Fruit fly (Drosophila melanogaster) whole organism, embryonic: ENCODE results near the gene dysf.

Experiments
- Atf3 ChIP-seq: fragments of 200-800 bp; sonication (Bioruptor generic); optimal IDR thresholded peaks from 3 replicates; lab custom pipeline; 2016; ENCODE audit warnings: missing biosample characterization, missing genetic modification characterization
- Bdp1 ChIP-seq: fragments of 200-800 bp; sonication (Bioruptor generic); optimal IDR thresholded peaks from 3 replicates; lab custom pipeline; 2016; ENCODE audit warnings: missing biosample characterization, missing genetic modification characterization
- CG15696 ChIP-seq: fragments of 200-800 bp; sonication (Bioruptor generic); optimal IDR thresholded peaks from 2 replicates; lab custom pipeline; 2019; ENCODE audit warnings: missing biosample characterization, mild to moderate bottlenecking, missing genetic modification characterization, moderate library complexity
- CG17802 ChIP-seq: fragments of 200-800 bp; sonication (Bioruptor generic); optimal IDR thresholded peaks from 2 replicates; lab custom pipeline; 2018; ENCODE audit warnings: missing biosample characterization, mild to moderate bottlenecking, missing genetic modification characterization, moderate library complexity
- CG2116 ChIP-seq: fragments of 200-800 bp; sonication (Bioruptor generic); optimal IDR thresholded peaks from 3 replicates; lab custom pipeline; 2018; ENCODE audit warnings: missing biosample characterization, mild to moderate bottlenecking, missing genetic modification characterization
- CG4282 ChIP-seq: fragments of 200-800 bp; sonication (Bioruptor generic); optimal IDR thresholded peaks from 2 replicates; lab custom pipeline; 2016; ENCODE audit warnings: missing biosample characterization, missing genetic modification characterization
- CG4360 ChIP-seq: fragments of 200-800 bp; sonication (Bioruptor generic); IDR thresholded peaks from 2 replicates; pipeline ENCODE4 v1.3.6; 2022; ENCODE audit warnings: missing biosample characterization, missing genetic modification characterization
- CG4404 ChIP-seq: fragments of 200-800 bp; sonication (Bioruptor generic); IDR thresholded peaks from 2 replicates; pipeline ENCODE4 v1.3.6; 2022; ENCODE audit warnings: missing biosample characterization, missing genetic modification characterization
- CG4707 ChIP-seq: fragments of 200-800 bp; sonication (Bioruptor generic); optimal IDR thresholded peaks from 2 replicates; lab custom pipeline; 2018; ENCODE audit warnings: missing biosample characterization, mild to moderate bottlenecking, missing genetic modification characterization, moderate library complexity
- CG7987 ChIP-seq: fragments of 200-800 bp; sonication (Bioruptor generic); optimal IDR thresholded peaks from 2 replicates; lab custom pipeline; 2018; ENCODE audit warnings: missing biosample characterization, mild to moderate bottlenecking, missing genetic modification characterization, moderate library complexity
- CG8281 ChIP-seq: fragments of 200-800 bp; sonication (Bioruptor generic); optimal IDR thresholded peaks from 2 replicates; lab custom pipeline; 2018; ENCODE audit warnings: missing biosample characterization, mild to moderate bottlenecking, missing genetic modification characterization, moderate library complexity
- CG8478 ChIP-seq: fragments of >200 bp; optimal IDR thresholded peaks from 2 replicates; lab custom pipeline; 2018
- CG9727 ChIP-seq: fragments of 200-800 bp; sonication (Bioruptor generic); optimal IDR thresholded peaks from 3 replicates; lab custom pipeline; 2017; ENCODE audit warnings: missing biosample characterization, mild to moderate bottlenecking, missing genetic modification characterization
- CG9932 ChIP-seq: fragments of 200-800 bp; sonication (Bioruptor generic); IDR thresholded peaks from 2 replicates; pipeline ENCODE4 v1.3.6; 2022; ENCODE audit warnings: missing biosample characterization, missing genetic modification characterization
- Dbx ChIP-seq: fragments of 200-800 bp; sonication (Bioruptor generic); IDR thresholded peaks from 3 replicates; pipeline ENCODE4 v1.3.6; 2022; ENCODE audit warnings: missing biosample characterization, missing genetic modification characterization
- Ets65A ChIP-seq: fragments of 200-800 bp; sonication (Bioruptor generic); peaks from one replicate; lab custom pipeline; 2016; ENCODE audit warnings: missing biosample characterization, missing genetic modification characterization
- HLH3B ChIP-seq: fragments of 200-800 bp; sonication (Bioruptor generic); IDR thresholded peaks from 2 replicates; pipeline ENCODE4 v1.3.6; 2022; ENCODE audit warnings: missing biosample characterization, missing genetic modification characterization
- Meics ChIP-seq: fragments of 200-800 bp; sonication (Bioruptor generic); optimal IDR thresholded peaks from 2 replicates; lab custom pipeline; 2017; ENCODE audit warnings: missing biosample characterization, mild to moderate bottlenecking, missing genetic modification characterization
- Myb ChIP-seq: fragments of 200-800 bp; sonication (Bioruptor generic); optimal IDR thresholded peaks from 2 replicates; lab custom pipeline; 2016; ENCODE audit warnings: missing biosample characterization, missing genetic modification characterization
- Oaz ChIP-seq: fragments of 200-800 bp; sonication (Bioruptor generic); IDR thresholded peaks from 2 replicates; pipeline ENCODE4 v1.3.6; 2022; ENCODE audit warnings: missing biosample characterization, missing genetic modification characterization
- ac ChIP-seq: fragments of 200-800 bp; sonication (Bioruptor generic); optimal IDR thresholded peaks from 3 replicates; lab custom pipeline; 2017; ENCODE audit warnings: missing biosample characterization, mild to moderate bottlenecking, missing genetic modification characterization
- ap ChIP-seq: fragments of 200-800 bp; sonication (Bioruptor generic); IDR thresholded peaks from 2 replicates; pipeline ENCODE4 v1.3.6; 2022; ENCODE audit warnings: missing biosample characterization, missing genetic modification characterization
- az2 ChIP-seq: fragments of 200-800 bp; sonication (Bioruptor generic); optimal IDR thresholded peaks from 3 replicates; lab custom pipeline; 2016; ENCODE audit warnings: missing biosample characterization, missing genetic modification characterization
- br ChIP-seq: fragments of >200 bp; optimal IDR thresholded peaks from 2 replicates; lab custom pipeline; 2017
- bsh ChIP-seq, 2 experiments: fragments of 200-800 bp; sonication (Bioruptor generic); optimal IDR thresholded peaks; 2 replicates each; lab custom pipeline; 2017 to 2018; ENCODE audit warnings: mild to moderate bottlenecking in 2 of 2, missing biosample characterization in 2 of 2, missing genetic modification characterization in 2 of 2, moderate library complexity in 1 of 2
- dati ChIP-seq: fragments of 200-800 bp; sonication (Bioruptor generic); IDR thresholded peaks from 2 replicates; pipeline ENCODE4 v1.3.6; 2022; ENCODE audit warnings: missing biosample characterization, missing genetic modification characterization
- dm ChIP-seq: fragments of 200-800 bp; sonication (Bioruptor generic); optimal IDR thresholded peaks from 3 replicates; lab custom pipeline; 2016; ENCODE audit warnings: missing biosample characterization, missing genetic modification characterization
- gfzf ChIP-seq: fragments of 200-800 bp; sonication (Bioruptor generic); optimal IDR thresholded peaks from 2 replicates; lab custom pipeline; 2016; ENCODE audit warnings: missing biosample characterization, mild to moderate bottlenecking, missing genetic modification characterization, moderate library complexity
- grau ChIP-seq: fragments of 200-800 bp; optimal IDR thresholded peaks from 3 replicates; lab custom pipeline; 2019; ENCODE audit warnings: missing biosample characterization, mild to moderate bottlenecking, missing genetic modification characterization, moderate library complexity
- gsb-n ChIP-seq: fragments of 200-800 bp; sonication (Bioruptor generic); optimal IDR thresholded peaks from 3 replicates; lab custom pipeline; 2018; ENCODE audit warnings: missing biosample characterization, mild to moderate bottlenecking, missing genetic modification characterization
- inv ChIP-seq: fragments of 200-800 bp; sonication (Bioruptor generic); IDR thresholded peaks from 2 replicates; pipeline ENCODE4 v1.3.6; 2022; ENCODE audit warnings: missing biosample characterization, missing genetic modification characterization; ENCODE audit not compliant: partially characterized antibody
- klu ChIP-seq: fragments of 200-800 bp; sonication (Bioruptor generic); IDR thresholded peaks from 2 replicates; pipeline ENCODE4 v1.3.6; 2022; ENCODE audit warnings: missing biosample characterization, missing genetic modification characterization
- pnt ChIP-seq: fragments of 200-800 bp; sonication (Bioruptor generic); optimal IDR thresholded peaks from 3 replicates; lab custom pipeline; 2016; ENCODE audit warnings: missing biosample characterization, missing genetic modification characterization
- scrt ChIP-seq: fragments of 200-800 bp; sonication (Bioruptor generic); optimal IDR thresholded peaks from 2 replicates; lab custom pipeline; 2018; ENCODE audit warnings: missing biosample characterization, mild to moderate bottlenecking, missing genetic modification characterization, moderate library complexity
- sd ChIP-seq: fragments of 200-800 bp; sonication (Bioruptor generic); optimal IDR thresholded peaks from 3 replicates; lab custom pipeline; 2018; ENCODE audit warnings: missing biosample characterization, mild to moderate bottlenecking, missing genetic modification characterization, moderate library complexity
- sens ChIP-seq: fragments of 200-800 bp; sonication (Bioruptor generic); peaks from one replicate; lab custom pipeline; 2016; ENCODE audit warnings: missing biosample characterization, missing genetic modification characterization
- sna ChIP-seq: fragments of 200-800 bp; sonication (Bioruptor generic); IDR thresholded peaks from 2 replicates; pipeline ENCODE4 v1.3.6; 2022; ENCODE audit warnings: missing biosample characterization, missing genetic modification characterization; ENCODE audit not compliant: partially characterized antibody
- sr ChIP-seq: fragments of 200-800 bp; sonication (Bioruptor generic); IDR thresholded peaks from 3 replicates; pipeline ENCODE4 v1.3.6; 2022; ENCODE audit warnings: missing biosample characterization, missing genetic modification characterization
- ssp ChIP-seq: fragments of 200-800 bp; sonication (Bioruptor generic); IDR thresholded peaks from 2 replicates; pipeline ENCODE4 v1.3.6; 2022; ENCODE audit warnings: missing biosample characterization, missing genetic modification characterization
- sug ChIP-seq: fragments of 200-800 bp; optimal IDR thresholded peaks from 2 replicates; lab custom pipeline; 2019; ENCODE audit warnings: missing biosample characterization, mild to moderate bottlenecking, missing genetic modification characterization, moderate library complexity
- tap ChIP-seq: fragments of 200-800 bp; optimal IDR thresholded peaks from 3 replicates; lab custom pipeline; 2019; ENCODE audit warnings: missing biosample characterization, mild to moderate bottlenecking, missing genetic modification characterization, moderate library complexity
- tll ChIP-seq, 2 experiments: fragments of 200-800 bp in 1 of 2; fragments of >200 bp in 1 of 2; sonication (Bioruptor generic) in 1 of 2; optimal IDR thresholded peaks; 2 replicates each; lab custom pipeline; 2017 to 2019; ENCODE audit warnings: missing biosample characterization in 2 of 2, missing genetic modification characterization in 2 of 2, mild to moderate bottlenecking in 1 of 2, moderate library complexity in 1 of 2
- unpg ChIP-seq: fragments of 200-800 bp; sonication (Bioruptor generic); optimal IDR thresholded peaks from 3 replicates; lab custom pipeline; 2018; ENCODE audit warnings: missing biosample characterization, mild to moderate bottlenecking, missing genetic modification characterization, moderate library complexity
- vvl ChIP-seq: fragments of 200-800 bp; sonication (Bioruptor generic); IDR thresholded peaks from 2 replicates; pipeline ENCODE4 v1.3.6; 2022; ENCODE audit warnings: missing biosample characterization, missing genetic modification characterization

Gene dysf

DNA sequence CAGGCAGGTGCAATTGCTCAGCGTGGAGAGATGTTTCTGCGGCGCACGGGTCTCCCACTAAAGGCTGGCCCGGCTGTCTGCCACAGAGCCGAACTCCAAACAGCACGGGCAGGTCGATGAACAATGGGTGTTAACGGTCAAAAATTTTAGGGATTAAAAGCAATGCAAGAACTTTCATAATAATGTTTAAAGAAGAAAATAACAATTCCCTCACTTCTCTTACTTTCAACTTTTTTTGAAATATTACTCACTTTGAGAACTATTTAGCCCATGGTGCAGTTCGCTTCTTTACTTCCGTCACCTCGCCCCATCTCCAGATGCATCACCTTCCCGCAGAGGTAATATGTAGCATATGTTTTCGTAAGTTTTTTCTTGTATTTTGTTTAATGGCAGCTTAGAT is 26.0 kb downstream of the dysf start (continued):
- TF ChIP-seq Myb (no peak), ssp (0 out of 2 replicates have a peak, but pooled peaks have one; percentile 7), scrt (GFP tag; lab: Kevin White, UChicago) (no peak), HLH3B (GFP tag; lab: Robert Waterston, UW) (peak; percentile 46; the same call in 1 of the 2 replicates), CG4360 (no peak), Bdp1 (GFP tag; lab: Kevin White, UChicago) (no peak), inv (GFP tag; lab: Robert Waterston, UW) (no peak), CG9727 (GFP tag; lab: Kevin White, UChicago) (peak; percentile 14), az2 (GFP tag; lab: Kevin White, UChicago) (peak; percentile 15), CG2116 (no peak)
- TF ChIP-seq, all 482 proteins: peak for 79

DNA sequence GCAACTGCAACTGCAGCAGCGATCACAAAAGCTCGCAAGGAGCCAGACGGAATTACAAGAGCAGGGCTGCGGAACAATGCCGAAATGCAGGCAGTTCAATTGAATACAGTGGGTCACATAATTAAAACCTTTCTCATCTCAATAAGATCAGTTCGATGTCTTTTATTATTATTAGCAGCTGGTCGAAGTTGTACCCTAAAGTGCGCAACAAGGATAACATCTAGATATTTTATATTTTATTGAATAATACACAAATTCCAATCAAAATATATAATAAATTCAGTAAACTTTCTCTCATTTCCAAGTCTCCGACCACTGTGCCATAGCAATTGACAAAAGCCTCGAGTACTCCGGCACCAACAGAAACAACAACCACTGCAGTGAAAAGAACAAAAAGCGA is 30.4 kb downstream of the dysf start:
- TF ChIP-seq tap (tag; lab: Kevin White, UChicago) (no peak), grau (tag; lab: Kevin White, UChicago) (no peak), gfzf (GFP tag; lab: Kevin White, UChicago) (no peak), CG15696 (tag; lab: Kevin White, UChicago) (no peak), CG7987 (GFP tag; lab: Kevin White, UChicago) (no peak), CG4404 (GFP tag; lab: Robert Waterston, UW) (no peak), pnt (GFP tag; lab: Kevin White, UChicago) (no peak), Oaz (GFP tag; lab: Robert Waterston, UW) (no peak)

DNA sequence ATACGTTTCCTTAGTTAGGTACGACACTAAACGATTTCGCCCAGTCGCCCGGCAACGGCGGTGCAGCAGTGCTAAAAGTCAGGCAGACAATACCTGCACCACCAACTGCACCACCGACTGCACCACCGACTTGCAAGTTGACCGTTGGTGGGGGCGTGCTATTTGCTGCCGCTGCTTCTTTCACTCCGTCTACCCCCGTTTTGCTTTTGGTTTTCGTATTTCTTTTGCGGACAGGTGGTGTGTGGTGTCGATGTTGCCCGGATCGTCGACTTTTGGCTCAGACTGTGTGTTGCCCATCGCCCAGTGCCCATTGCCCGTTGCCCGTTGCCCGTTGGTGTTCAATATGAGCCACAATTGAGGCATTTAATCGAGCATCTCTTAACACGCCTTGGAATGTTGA is 33.8 kb downstream of the dysf start:
- TF ChIP-seq Ets65A (GFP tag; lab: Kevin White, UChicago) (peak; percentile 52), CG4282 (GFP tag; lab: Kevin White, UChicago) (no peak)
- TF ChIP-seq, all 482 proteins: peak for 1

DNA sequence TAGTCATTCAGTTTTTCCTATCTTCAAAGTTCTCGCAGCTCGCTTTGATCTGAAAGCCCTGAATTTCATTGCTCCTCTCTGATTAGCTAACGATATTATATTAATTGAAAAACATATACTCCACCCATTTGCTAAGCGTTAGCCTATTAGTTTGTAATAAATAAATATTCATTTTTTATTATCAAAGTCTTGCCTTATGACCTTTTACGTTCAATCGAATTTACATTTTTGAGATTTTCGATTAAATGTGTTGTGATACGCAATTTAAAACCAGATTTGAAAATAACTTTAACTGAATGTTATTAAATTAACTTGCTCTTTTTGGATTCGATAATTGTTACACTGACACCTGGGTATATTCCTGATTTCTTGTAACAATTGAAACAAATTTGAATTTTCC is 35.6 kb downstream of the dysf start, which contains the start of gene CG14551:
Gene CG14551, minus strand, starts transcription at position 101 of the 400 bp plus-strand sequence.
- no peak for TF ChIP-seq inv (GFP tag; lab: Robert Waterston, UW)
- TF ChIP-seq CG8478 (lab: Kevin White, UChicago) = no peak
- TF ChIP-seq CG8281 (tag; lab: Kevin White, UChicago) = no peak
- TF ChIP-seq Atf3 (GFP tag; lab: Kevin White, UChicago) = no peak
- TF ChIP-seq sug (tag; lab: Kevin White, UChicago) = no peak

DNA sequence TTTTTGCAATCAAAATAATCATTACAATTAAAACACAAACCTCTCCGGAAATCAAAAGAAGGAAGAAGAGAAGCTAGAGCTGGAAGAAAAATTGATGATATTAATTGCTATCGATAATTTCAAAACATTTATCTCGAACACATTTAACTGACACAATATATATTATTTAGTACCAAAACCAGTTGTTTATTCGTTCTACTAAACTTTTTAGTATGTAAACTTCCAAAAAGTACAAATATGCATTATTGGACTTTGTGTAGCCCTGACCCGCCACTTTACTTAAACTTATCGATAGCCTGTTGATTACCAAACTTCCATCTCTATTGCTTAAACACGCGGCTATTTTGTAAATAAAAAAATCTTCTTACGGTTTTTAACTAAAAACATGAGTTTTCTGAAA is 39.3 kb downstream of the dysf start, which contains the start of the genes RpL34a and Trmt61:
Gene RpL34a, minus strand, starts transcription at position 73 of the 400 bp plus-strand sequence.
Gene Trmt61, plus strand, starts transcription at position 302 of the 400 bp plus-strand sequence.
- peak; percentile 98 for TF ChIP-seq sens (GFP tag; lab: Kevin White, UChicago)
- peak; percentile 79 for TF ChIP-seq vvl (GFP tag; lab: Robert Waterston, UW)
- peak; percentile 77 for TF ChIP-seq CG9932 (GFP tag; lab: Robert Waterston, UW)
- TF ChIP-seq sd (tag; lab: Kevin White, UChicago) = no peak
- peak in 1 of 2 experiments; percentile 77 for TF ChIP-seq bsh (GFP tag; optimal IDR thresholded peaks at IDR 0.05; lab: Kevin White, UChicago)
- TF ChIP-seq HLH3B (GFP tag; lab: Robert Waterston, UW) = peak; percentile 80
- TF ChIP-seq Dbx = peak; percentile 84
- peak; percentile 55 for TF ChIP-seq ap
- TF ChIP-seq ac (GFP tag; lab: Kevin White, UChicago) = peak; percentile 60
- TF ChIP-seq gsb-n (tag; lab: Kevin White, UChicago) = peak; percentile 86
- peak; percentile 68 for TF ChIP-seq CG15696 (tag; lab: Kevin White, UChicago)
- TF ChIP-seq CG17802 (tag; lab: Kevin White, UChicago) = peak; percentile 60
- TF ChIP-seq br = no peak
- peak; percentile 93 for TF ChIP-seq scrt (GFP tag; lab: Kevin White, UChicago)
- TF ChIP-seq dm (GFP tag; lab: Kevin White, UChicago) = peak; percentile 92
- peak; percentile 92 for TF ChIP-seq sna (GFP tag; lab: Robert Waterston, UW)
- TF ChIP-seq tll (GFP tag; optimal IDR thresholded peaks at IDR 0.05; lab: Kevin White, UChicago) = peak in 1 of 2 experiments; percentile 39
- peak; percentile 70 for TF ChIP-seq CG4707 (GFP tag; lab: Kevin White, UChicago)
- peak; percentile 94 for TF ChIP-seq Meics (GFP tag; lab: Kevin White, UChicago)
- peak; percentile 85 for TF ChIP-seq unpg (GFP tag; lab: Kevin White, UChicago)
- TF ChIP-seq klu (GFP tag; lab: Robert Waterston, UW) = peak; percentile 41; the same call in 1 of the 2 replicates
- peak; percentile 82 for TF ChIP-seq inv (GFP tag; lab: Robert Waterston, UW)
- 0 out of 3 replicates have a peak, but pooled peaks have one; percentile 39 for TF ChIP-seq sr (GFP tag; lab: Robert Waterston, UW)
- peak; percentile 70; the same call in 1 of the 2 replicates for TF ChIP-seq Oaz (GFP tag; lab: Robert Waterston, UW)
- TF ChIP-seq dati (GFP tag; lab: Robert Waterston, UW) = no peak
